Worm (Caenorhabditis elegans) whole organism, L4/young adult: Measurements from ENCODE around the gene arrd-22.

Source experiments
- W03F9.2 ChIP-seq: fragments of 150-350 bp; optimal IDR thresholded peaks from 2 replicates; lab custom pipeline; 2014; ENCODE audit warnings: missing biosample characterization, missing genetic modification characterization
- dao-5 ChIP-seq: sonication (generic microtip); optimal IDR thresholded peaks from 2 replicates; lab custom pipeline; 2016; ENCODE audit warnings: missing genotype, missing genetic modification characterization, moderate library complexity, missing compliant biosample characterization
- him-1 ChIP-seq: sonication (generic microtip); optimal IDR thresholded peaks from 2 replicates; lab custom pipeline; 2016; ENCODE audit warnings: missing genotype, missing genetic modification reagents, missing genetic modification characterization, missing compliant biosample characterization

ce11 chrV:3426076-3426475, 15.8 kb downstream of the arrd-22 start, which contains the start of gene srab-22:
- no peak for TF ChIP-seq him-1 (tag; lab: Kevin White, UChicago)
- no peak for TF ChIP-seq dao-5 (tag; lab: Kevin White, UChicago)
- no peak for TF ChIP-seq W03F9.2 (tag; lab: Kevin White, UChicago)
